Fruit fly (Drosophila melanogaster): ENCODE data around the gene CG12483.
A peak's percentile ranks its signal among the peaks of the same experiment; 100 is the strongest.

CG12483 gene

DNA sequence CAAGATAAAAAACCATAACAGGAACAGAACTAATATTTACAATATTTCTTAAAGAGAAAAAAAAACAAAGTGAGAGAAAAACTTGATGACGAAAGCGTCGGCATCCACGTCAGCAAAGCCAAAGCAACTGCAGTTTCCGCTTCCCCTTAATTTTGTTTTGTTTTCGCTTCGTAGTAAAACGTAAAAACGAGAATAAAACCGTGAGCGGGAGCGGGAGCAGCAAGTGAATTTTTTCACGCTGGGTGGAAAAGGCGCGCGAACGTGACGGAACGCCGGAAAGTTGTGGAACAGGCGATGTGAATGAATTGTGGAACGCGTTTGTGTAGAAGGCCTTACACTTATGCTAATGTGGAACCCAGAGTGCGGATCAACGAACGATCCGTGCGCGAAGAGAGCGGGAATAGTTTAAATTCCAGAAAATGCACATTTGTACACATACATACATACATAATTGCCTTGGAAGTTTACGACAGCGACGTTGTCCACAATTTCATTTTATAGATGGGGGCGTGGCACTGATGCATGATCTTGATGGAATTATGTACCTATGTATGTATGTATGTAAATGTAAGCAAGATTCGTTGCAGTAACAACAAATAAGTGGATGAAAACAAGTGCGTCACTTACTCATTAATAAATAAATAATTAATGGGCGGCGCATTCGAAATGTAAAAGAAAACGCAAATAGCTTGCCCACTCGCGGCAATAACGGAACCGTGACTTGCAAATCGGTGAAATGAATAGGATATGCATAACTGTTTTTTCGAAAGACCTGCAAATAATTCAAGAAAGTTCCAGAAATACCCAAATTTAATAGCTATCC, 30.3 kb upstream of the CG12483 start (continued):
- TF ChIP-seq Ets65A (GFP tag) (no peak), CG4820 (GFP tag; optimal IDR thresholded peaks at IDR 0.05) (no peak), lbe (GFP tag; optimal IDR thresholded peaks at IDR 0.05) (no peak), so (GFP tag; IDR thresholded peaks at IDR 0.05) (no peak; the same call in 2 of the 3 replicates), slp2 (GFP tag; optimal IDR thresholded peaks at IDR 0.05) (no peak), CG3726 (GFP tag; IDR thresholded peaks at IDR 0.05) (no peak), CG14965 (GFP tag; optimal IDR thresholded peaks at IDR 0.05; ENCODE audit: borderline replicate concordance) (no peak), CG8089 (GFP tag; optimal IDR thresholded peaks at IDR 0.05) (no peak), CHES-1-like (GFP tag; optimal IDR thresholded peaks at IDR 0.05) (no peak), CG15269 (tag; optimal IDR thresholded peaks at IDR 0.05) (no peak), HLHmδ (GFP tag; optimal IDR thresholded peaks at IDR 0.05) (no peak), CG6254 (GFP tag; optimal IDR thresholded peaks at IDR 0.05) (no peak), twi (tag; optimal IDR thresholded peaks at IDR 0.05) (no peak), trh (GFP tag; optimal IDR thresholded peaks at IDR 0.05) (no peak), Chrac-16 (GFP tag; optimal IDR thresholded peaks at IDR 0.05) (no peak), sug (tag; optimal IDR thresholded peaks at IDR 0.05) (no peak), CG33557 (GFP tag; optimal IDR thresholded peaks at IDR 0.05) (no peak), CG17802 (tag; optimal IDR thresholded peaks at IDR 0.05) (no peak), CG2875 (GFP tag; optimal IDR thresholded peaks at IDR 0.05) (no peak), Hsf (GFP tag; optimal IDR thresholded peaks at IDR 0.05) (no peak), lilli (GFP tag; optimal IDR thresholded peaks at IDR 0.05) (no peak), CG6854 (GFP tag; optimal IDR thresholded peaks at IDR 0.05) (no peak), slou (GFP tag; optimal IDR thresholded peaks at IDR 0.05) (no peak), sob (GFP tag; IDR thresholded peaks at IDR 0.05) (no peak), CG10959 (GFP tag; IDR thresholded peaks at IDR 0.05) (no peak), pb (GFP tag; optimal IDR thresholded peaks at IDR 0.05) (no peak), CG13424 (tag; optimal IDR thresholded peaks at IDR 0.05) (no peak), CG10267 (tag; optimal IDR thresholded peaks at IDR 0.05) (no peak), wdn (GFP tag; IDR thresholded peaks at IDR 0.05) (no peak), ab (GFP tag; optimal IDR thresholded peaks at IDR 0.05) (no peak), sens-2 (GFP tag; IDR thresholded peaks at IDR 0.05) (no peak), CG3995 (GFP tag; optimal IDR thresholded peaks at IDR 0.05) (peak; percentile 86), ATbp (GFP tag; optimal IDR thresholded peaks at IDR 0.05) (no peak), CG9437 (GFP tag; optimal IDR thresholded peaks at IDR 0.05) (peak; percentile 60), CG18476 (GFP tag; optimal IDR thresholded peaks at IDR 0.05) (no peak), Ada2b (GFP tag; IDR thresholded peaks at IDR 0.05) (no peak), Ptx1 (GFP tag; IDR thresholded peaks at IDR 0.05) (no peak), aop (GFP tag; IDR thresholded peaks at IDR 0.05) (no peak), ken (GFP tag; IDR thresholded peaks at IDR 0.05) (no peak), gsb (GFP tag; IDR thresholded peaks at IDR 0.05) (no peak), CG2129 (GFP tag; IDR thresholded peaks at IDR 0.05; ENCODE audit: partially characterized antibody) (no peak), CG10543 (GFP tag; optimal IDR thresholded peaks at IDR 0.05) (peak; percentile 28), NK7.1 (GFP tag; optimal IDR thresholded peaks at IDR 0.05) (no peak), hb (GFP tag; IDR thresholded peaks at IDR 0.05; ENCODE audit: partially characterized antibody) (no peak), CG3838 (GFP tag; optimal IDR thresholded peaks at IDR 0.05) (no peak), dpn (GFP tag; optimal IDR thresholded peaks at IDR 0.05) (no peak), Oaz (GFP tag; IDR thresholded peaks at IDR 0.05) (no peak), tll (GFP tag; optimal IDR thresholded peaks at IDR 0.05) (no peak), ci (GFP tag; IDR thresholded peaks at IDR 0.05) (peak; percentile 59; the same call in 2 of the 3 replicates), HLH4C (GFP tag; IDR thresholded peaks at IDR 0.05; ENCODE audit: partially characterized antibody) (no peak)

Data from whole organism, embryonic.